Fruit fly (Drosophila melanogaster) S2 (cell line): ENCODE data around the gene CG44532.

Source experiments
- CG8478 ChIP-seq: fragments of >200 bp; optimal IDR thresholded peaks from 2 replicates; lab custom pipeline; 2018
- CTCF ChIP-seq, 2 experiments: fragments of >200 bp; optimal IDR thresholded peaks; 2 replicates each; lab custom pipeline; 2018

dm6 chrX:9156388-9156823, 5.5 kb upstream of the CG44532 start, which contains the start of gene His3.3B:
- TF ChIP-seq CTCF (optimal IDR thresholded peaks at IDR 0.05; lab: Kevin White, UChicago) = peak in 1 of 2 experiments; percentile 32
- TF ChIP-seq CG8478 (lab: Kevin White, UChicago) = no peak
